Worm (Caenorhabditis elegans): ENCODE measurements around the gene Y55D5A.1.

- no peak for TF ChIP-seq ztf-23 (GFP tag; IDR thresholded peaks at IDR 0.05)
- no peak for TF ChIP-seq ref-1 (GFP tag; conservative IDR thresholded peaks at IDR 0.05)
Measured at ce11 chrIII:2947251-2947650, 35.0 kb upstream of the Y55D5A.1 start.

Measured in whole organism, midembryonic.